Fruit fly (Drosophila melanogaster) whole organism, pupa: ENCODE measurements around the gene ND-B16.6.

Source experiments
- EcR ChIP-seq: fragments of 200-800 bp; sonication (Bioruptor generic); optimal IDR thresholded peaks from 3 replicates; lab custom pipeline; 2019; ENCODE audit warnings: missing biosample characterization, missing genetic modification characterization, mild to moderate bottlenecking, moderate library complexity, missing genetic modification reagents
- Snoo ChIP-seq: fragments of 200-800 bp; sonication (Bioruptor generic); optimal IDR thresholded peaks from 3 replicates; lab custom pipeline; 2017; ENCODE audit warnings: missing biosample characterization, mild to moderate bottlenecking, missing genetic modification characterization, inconsistent platforms

- TF ChIP-seq EcR (GFP tag; lab: Kevin White, UChicago) (no peak), Snoo (tag; lab: Kevin White, UChicago) (no peak)
These were observed 5.0 kb upstream of the ND-B16.6 start for dm6 chrX:6355090-6355679.
